Worm (Caenorhabditis elegans) whole organism, L2 larva: Measurements from ENCODE around the gene K04C2.7.

ENCODE experiments used
- aly-2 ChIP-seq: fragments of 150-350 bp; optimal IDR thresholded peaks from 2 replicates; lab custom pipeline; 2014; ENCODE audit warnings: missing biosample characterization, missing genetic modification characterization
- ztf-11 ChIP-seq: sonication (generic microtip); optimal IDR thresholded peaks from 2 replicates; lab custom pipeline; 2017; ENCODE audit warnings: missing biosample characterization, missing genetic modification characterization

ce11 chrIII:6900609-6901008 is 19.7 kb downstream of the K04C2.7 start:
- TF ChIP-seq aly-2 (tag; lab: Kevin White, UChicago) (no peak), ztf-11 (tag; lab: Kevin White, UChicago) (no peak)
